Fruit fly (Drosophila melanogaster) whole organism, embryonic: ENCODE measurements around the gene tra.

ENCODE experiments used
- Awh ChIP-seq: fragments of 200-800 bp; sonication (Bioruptor generic); IDR thresholded peaks from 2 replicates; pipeline ENCODE4, ENCODE4 v1.3.6; 2022; ENCODE audit warnings: missing biosample characterization, missing genetic modification characterization
- CG10321 ChIP-seq: fragments of 200-800 bp; sonication (Bioruptor generic); IDR thresholded peaks from 2 replicates; pipeline ENCODE4 v1.3.6; 2022; ENCODE audit warnings: missing biosample characterization, missing genetic modification characterization
- CG10431 ChIP-seq: fragments of 200-800 bp; sonication (Bioruptor generic); optimal IDR thresholded peaks from 3 replicates; lab custom pipeline; 2018; ENCODE audit warnings: missing biosample characterization, mild to moderate bottlenecking, missing genetic modification characterization
- CG13287 ChIP-seq: fragments of 200-800 bp; sonication (Bioruptor generic); IDR thresholded peaks from 2 replicates; pipeline ENCODE4 v1.3.6; 2022; ENCODE audit warnings: missing biosample characterization, missing genetic modification characterization; ENCODE audit not compliant: partially characterized antibody
- CG14014 ChIP-seq: fragments of 200-800 bp; sonication (Bioruptor generic); IDR thresholded peaks from 2 replicates; pipeline ENCODE4 v1.3.6; 2022; ENCODE audit warnings: missing biosample characterization, missing genetic modification characterization
- CG14050 ChIP-seq: fragments of 200-800 bp; sonication (Bioruptor generic); IDR thresholded peaks from 3 replicates; pipeline ENCODE4 v1.3.6; 2022; ENCODE audit warnings: missing biosample characterization, missing genetic modification characterization
- CG17912 ChIP-seq: fragments of 200-800 bp; sonication (Bioruptor generic); optimal IDR thresholded peaks from 2 replicates; lab custom pipeline; 2018; ENCODE audit warnings: missing biosample characterization, mild to moderate bottlenecking, missing genetic modification characterization
- CG32767 ChIP-seq: fragments of 200-800 bp; sonication (Bioruptor generic); IDR thresholded peaks from 2 replicates; pipeline ENCODE4 v1.3.6; 2022; ENCODE audit warnings: missing biosample characterization, missing genetic modification characterization
- CG34422 ChIP-seq: fragments of 200-800 bp; sonication (Bioruptor generic); IDR thresholded peaks from 3 replicates; pipeline ENCODE4 v1.3.6; 2022; ENCODE audit warnings: missing biosample characterization, missing genetic modification characterization
- CG3726 ChIP-seq: fragments of 200-800 bp; sonication (Bioruptor generic); IDR thresholded peaks from 3 replicates; pipeline ENCODE4, ENCODE4 v1.3.6; 2022; ENCODE audit warnings: missing biosample characterization, missing genetic modification characterization
- CG7987 ChIP-seq: fragments of 200-800 bp; sonication (Bioruptor generic); optimal IDR thresholded peaks from 2 replicates; lab custom pipeline; 2018; ENCODE audit warnings: missing biosample characterization, mild to moderate bottlenecking, missing genetic modification characterization, moderate library complexity
- CG8359 ChIP-seq: fragments of 200-800 bp; sonication (Bioruptor generic); optimal IDR thresholded peaks from 2 replicates; lab custom pipeline; 2017; ENCODE audit warnings: missing biosample characterization, mild to moderate bottlenecking, missing genetic modification characterization, borderline replicate concordance
- CG8478 ChIP-seq: fragments of >200 bp; optimal IDR thresholded peaks from 2 replicates; lab custom pipeline; 2018
- CTCF ChIP-seq: fragments of 200-800 bp; sonication (Bioruptor generic); optimal IDR thresholded peaks from 2 replicates; lab custom pipeline; 2017; ENCODE audit warnings: missing biosample characterization, mild to moderate bottlenecking, missing genetic modification characterization, moderate library complexity
- CoRest ChIP-seq: fragments of 200-800 bp; sonication (Bioruptor generic); optimal IDR thresholded peaks from 3 replicates; lab custom pipeline; 2018; ENCODE audit warnings: missing biosample characterization, mild to moderate bottlenecking, missing genetic modification characterization, moderate library complexity
- E2f2 ChIP-seq: fragments of 200-800 bp; sonication (Bioruptor generic); IDR thresholded peaks from 2 replicates; pipeline ENCODE4 v1.3.6; 2022; ENCODE audit warnings: missing biosample characterization, missing genetic modification characterization
- Fer3 ChIP-seq: fragments of 200-800 bp; sonication (Bioruptor generic); optimal IDR thresholded peaks from 2 replicates; lab custom pipeline; 2018; ENCODE audit warnings: missing biosample characterization, mild to moderate bottlenecking, missing genetic modification characterization, moderate library complexity
- Hmx ChIP-seq: fragments of 200-800 bp; sonication (Bioruptor generic); optimal IDR thresholded peaks from 2 replicates; lab custom pipeline; 2016; ENCODE audit warnings: missing biosample characterization, missing genetic modification characterization
- Hr51 ChIP-seq, 2 experiments: fragments of 200-800 bp; sonication (Bioruptor generic); optimal IDR thresholded peaks; 2 replicates in 1 of 2; 3 replicates in 1 of 2; lab custom pipeline; 2016 to 2018; ENCODE audit warnings: missing biosample characterization in 2 of 2, missing genetic modification characterization in 2 of 2, mild to moderate bottlenecking in 1 of 2, moderate library complexity in 1 of 2
- Lhr ChIP-seq: fragments of 200-800 bp; sonication (Bioruptor generic); optimal IDR thresholded peaks from 3 replicates; lab custom pipeline; 2017; ENCODE audit warnings: mild to moderate bottlenecking, missing biosample characterization, missing genetic modification reagents, missing genetic modification characterization
- Nf-YB ChIP-seq: fragments of 200-800 bp; sonication (Bioruptor generic); optimal IDR thresholded peaks from 3 replicates; lab custom pipeline; 2019; ENCODE audit warnings: missing biosample characterization, mild to moderate bottlenecking, missing genetic modification characterization, moderate library complexity
- NfI ChIP-seq: fragments of 200-800 bp; sonication (Bioruptor generic); optimal IDR thresholded peaks from 3 replicates; lab custom pipeline; 2018; ENCODE audit warnings: missing biosample characterization, mild to moderate bottlenecking, missing genetic modification characterization, moderate library complexity
- Ssrp ChIP-seq: fragments of 200-800 bp; sonication (Bioruptor generic); optimal IDR thresholded peaks from 2 replicates; lab custom pipeline; 2018; ENCODE audit warnings: missing biosample characterization, mild to moderate bottlenecking, missing genetic modification characterization, moderate library complexity
- Trl ChIP-seq, 3 experiments: fragments of >200 bp in 2 of 3; fragments of 200-800 bp in 1 of 3; sonication (Bioruptor generic) in 1 of 3; optimal IDR thresholded peaks; 2 replicates in 1 of 3; 3 replicates in 2 of 3; lab custom pipeline; 2016 to 2017; ENCODE audit warnings: missing biosample characterization in 1 of 3, missing genetic modification characterization in 1 of 3
- Usf ChIP-seq: fragments of 200-800 bp; sonication (Bioruptor generic); optimal IDR thresholded peaks from 2 replicates; lab custom pipeline; 2017; ENCODE audit warnings: missing genotype, missing biosample characterization, missing genetic modification characterization
- al ChIP-seq: fragments of 200-800 bp; sonication (Bioruptor generic); IDR thresholded peaks from 2 replicates; pipeline ENCODE4 v1.3.6; 2022; ENCODE audit warnings: missing biosample characterization, missing genetic modification characterization
- ash1 ChIP-seq: fragments of 200-800 bp; sonication (Bioruptor generic); optimal IDR thresholded peaks from 2 replicates; lab custom pipeline; 2018; ENCODE audit warnings: missing biosample characterization, mild to moderate bottlenecking, missing genetic modification characterization
- bigmax ChIP-seq: fragments of 200-800 bp; sonication (Bioruptor generic); optimal IDR thresholded peaks from 2 replicates; lab custom pipeline; 2018; ENCODE audit warnings: missing biosample characterization, mild to moderate bottlenecking, missing genetic modification characterization
- btn ChIP-seq: fragments of 200-800 bp; sonication (Bioruptor generic); optimal IDR thresholded peaks from 2 replicates; lab custom pipeline; 2016; ENCODE audit warnings: missing biosample characterization, missing genetic modification characterization
- croc ChIP-seq: fragments of 200-800 bp; sonication (Bioruptor generic); conservative IDR thresholded peaks from 3 replicates; pipeline ENCODE4 v1.3.6; 2022; ENCODE audit warnings: missing biosample characterization, missing genetic modification characterization
- dan ChIP-seq: fragments of 200-800 bp; sonication (Bioruptor generic); IDR thresholded peaks from 2 replicates; pipeline ENCODE4 v1.3.6; 2022; ENCODE audit warnings: missing biosample characterization, missing genetic modification characterization
- dati ChIP-seq: fragments of 200-800 bp; sonication (Bioruptor generic); IDR thresholded peaks from 2 replicates; pipeline ENCODE4 v1.3.6; 2022; ENCODE audit warnings: missing biosample characterization, missing genetic modification characterization
- dm ChIP-seq: fragments of 200-800 bp; sonication (Bioruptor generic); optimal IDR thresholded peaks from 3 replicates; lab custom pipeline; 2016; ENCODE audit warnings: missing biosample characterization, missing genetic modification characterization
- dmrt11E ChIP-seq: fragments of 200-800 bp; sonication (Bioruptor generic); optimal IDR thresholded peaks from 3 replicates; lab custom pipeline; 2018; ENCODE audit warnings: missing biosample characterization, mild to moderate bottlenecking, missing genetic modification characterization, moderate library complexity
- dmrt99B ChIP-seq: fragments of 200-800 bp; sonication (Bioruptor generic); optimal IDR thresholded peaks from 2 replicates; lab custom pipeline; 2018; ENCODE audit warnings: missing biosample characterization, mild to moderate bottlenecking, missing genetic modification characterization, moderate library complexity
- eve ChIP-seq, 2 experiments: fragments of >200 bp; optimal IDR thresholded peaks; 2 replicates each; lab custom pipeline; 2017; ENCODE audit warnings: missing biosample characterization in 2 of 2, missing genetic modification characterization in 2 of 2
- fd96Cb ChIP-seq: fragments of 200-800 bp; sonication (Bioruptor generic); optimal IDR thresholded peaks from 2 replicates; lab custom pipeline; 2018; ENCODE audit warnings: missing biosample characterization, mild to moderate bottlenecking, missing genetic modification characterization, moderate library complexity
- gro ChIP-seq: fragments of 200-800 bp; sonication (Bioruptor generic); optimal IDR thresholded peaks from 2 replicates; lab custom pipeline; 2016; ENCODE audit warnings: missing biosample characterization, missing genetic modification characterization
- gsb-n ChIP-seq: fragments of 200-800 bp; sonication (Bioruptor generic); optimal IDR thresholded peaks from 3 replicates; lab custom pipeline; 2018; ENCODE audit warnings: missing biosample characterization, mild to moderate bottlenecking, missing genetic modification characterization
- hth ChIP-seq: fragments of >200 bp; optimal IDR thresholded peaks from 2 replicates; lab custom pipeline; 2017; ENCODE audit warnings: inconsistent platforms
- inv ChIP-seq: fragments of 200-800 bp; sonication (Bioruptor generic); IDR thresholded peaks from 2 replicates; pipeline ENCODE4 v1.3.6; 2022; ENCODE audit warnings: missing biosample characterization, missing genetic modification characterization; ENCODE audit not compliant: partially characterized antibody
- pb ChIP-seq: fragments of 200-800 bp; sonication (Bioruptor generic); optimal IDR thresholded peaks from 3 replicates; lab custom pipeline; 2016; ENCODE audit warnings: missing biosample characterization, missing genetic modification characterization
- pros ChIP-seq: fragments of 200-800 bp; sonication (Bioruptor generic); optimal IDR thresholded peaks from 3 replicates; lab custom pipeline; 2019; ENCODE audit warnings: missing biosample characterization, mild to moderate bottlenecking, missing genetic modification characterization, moderate library complexity
- psq ChIP-seq: fragments of 200-800 bp; sonication (Bioruptor generic); optimal IDR thresholded peaks from 2 replicates; lab custom pipeline; 2017; ENCODE audit warnings: missing biosample characterization, missing genetic modification characterization
- row ChIP-seq: fragments of 200-800 bp; sonication (Bioruptor generic); IDR thresholded peaks from 3 replicates; pipeline ENCODE4 v1.3.6; 2022; ENCODE audit warnings: missing biosample characterization, missing genetic modification characterization
- salm ChIP-seq: fragments of 200-800 bp; sonication (Bioruptor generic); optimal IDR thresholded peaks from 2 replicates; lab custom pipeline; 2018; ENCODE audit warnings: missing biosample characterization, mild to moderate bottlenecking, missing genetic modification characterization
- sisA ChIP-seq: fragments of 200-800 bp; sonication (Bioruptor generic); IDR thresholded peaks from 2 replicates; pipeline ENCODE4 v1.3.6; 2022; ENCODE audit warnings: missing biosample characterization, missing genetic modification characterization
- tio ChIP-seq: fragments of 200-800 bp; sonication (Bioruptor generic); optimal IDR thresholded peaks from 2 replicates; lab custom pipeline; 2017; ENCODE audit warnings: missing biosample characterization, missing genetic modification characterization, inconsistent platforms
- tll ChIP-seq, 2 experiments: fragments of 200-800 bp in 1 of 2; fragments of >200 bp in 1 of 2; sonication (Bioruptor generic) in 1 of 2; optimal IDR thresholded peaks; 2 replicates each; lab custom pipeline; 2017 to 2019; ENCODE audit warnings: missing biosample characterization in 2 of 2, missing genetic modification characterization in 2 of 2, mild to moderate bottlenecking in 1 of 2, moderate library complexity in 1 of 2
- vfl ChIP-seq: fragments of 200-800 bp; sonication (Bioruptor generic); optimal IDR thresholded peaks from 2 replicates; lab custom pipeline; 2016; ENCODE audit warnings: missing biosample characterization, missing genetic modification characterization
- zen2 ChIP-seq: fragments of 200-800 bp; sonication (Bioruptor generic); IDR thresholded peaks from 3 replicates; pipeline ENCODE4 v1.3.6; 2022; ENCODE audit warnings: missing biosample characterization, missing genetic modification characterization; ENCODE audit not compliant: partially characterized antibody

The tra gene

dm6 chr3L:16609120-16609519 lies 18.3 kb upstream of the tra start, which contains the start of gene CG4098 (continued):
- TF ChIP-seq gro = peak; percentile 62
- no peak for TF ChIP-seq tio (GFP tag; lab: Kevin White, UChicago)
- peak; percentile 34; the same call in 1 of the 3 replicates for TF ChIP-seq CG34422 (GFP tag; lab: Robert Waterston, UW)
- peak; percentile 54 for TF ChIP-seq Fer3 (tag; lab: Kevin White, UChicago)
- TF ChIP-seq Awh (GFP tag; lab: Robert Waterston, UW) = peak; percentile 39; the same call in 1 of the 2 replicates
- peak; percentile 21 for TF ChIP-seq CG17912 (GFP tag; lab: Kevin White, UChicago)
- no peak for TF ChIP-seq CG8478 (lab: Kevin White, UChicago)
- no peak for TF ChIP-seq zen2 (GFP tag; lab: Robert Waterston, UW)
- no peak for TF ChIP-seq gsb-n (tag; lab: Kevin White, UChicago)
- peak; percentile 48 for TF ChIP-seq vfl
- TF ChIP-seq Trl (optimal IDR thresholded peaks at IDR 0.05; lab: Kevin White, UChicago) = no peak
- peak; percentile 72 for TF ChIP-seq Trl (GFP tag; optimal IDR thresholded peaks at IDR 0.05; lab: Kevin White, UChicago)
- TF ChIP-seq E2f2 (GFP tag; lab: Robert Waterston, UW) = peak; percentile 86
- TF ChIP-seq CG3726 (GFP tag; lab: Robert Waterston, UW) = 0 out of 3 replicates have a peak, but pooled peaks have one; percentile 65
- peak; percentile 31 for TF ChIP-seq dmrt99B
- TF ChIP-seq tll (GFP tag; optimal IDR thresholded peaks at IDR 0.05; lab: Kevin White, UChicago) = no peak
- no peak for TF ChIP-seq croc (GFP tag; lab: Robert Waterston, UW)
- TF ChIP-seq dmrt11E (tag; lab: Kevin White, UChicago) = no peak
- peak; percentile 25 for TF ChIP-seq ash1 (GFP tag; lab: Kevin White, UChicago)
- TF ChIP-seq sisA (GFP tag; lab: Robert Waterston, UW) = peak; percentile 65
- no peak for TF ChIP-seq inv
- no peak for TF ChIP-seq dati (GFP tag; lab: Robert Waterston, UW)
- TF ChIP-seq Hmx (GFP tag; lab: Kevin White, UChicago) = no peak
- TF ChIP-seq dan (GFP tag; lab: Robert Waterston, UW) = no peak
- TF ChIP-seq eve (GFP tag; optimal IDR thresholded peaks at IDR 0.05; lab: Kevin White, UChicago) = no peak
- TF ChIP-seq CG14014 (GFP tag; lab: Robert Waterston, UW) = peak; percentile 81
- peak; percentile 97 for TF ChIP-seq row
- 0 out of 2 replicates have a peak, but pooled peaks have one; percentile 9 for TF ChIP-seq CG10321
- TF ChIP-seq Usf (GFP tag; lab: Kevin White, UChicago) = no peak
- peak; percentile 2 for TF ChIP-seq btn (GFP tag; lab: Kevin White, UChicago)
- peak; percentile 52; the same call in 1 of the 2 replicates for TF ChIP-seq CG32767 (GFP tag; lab: Robert Waterston, UW)
- peak; percentile 68 for TF ChIP-seq NfI (GFP tag; lab: Kevin White, UChicago)
- no peak for TF ChIP-seq pb
- no peak for TF ChIP-seq pros
- peak; percentile 51; the same call in 2 of the 3 replicates for TF ChIP-seq CG14050 (GFP tag; lab: Robert Waterston, UW)
- no peak for TF ChIP-seq CG10431 (GFP tag; lab: Kevin White, UChicago)
- TF ChIP-seq CG13287 (GFP tag; lab: Robert Waterston, UW) = peak; percentile 55
- TF ChIP-seq hth = no peak
- peak; percentile 17 for TF ChIP-seq fd96Cb (tag; lab: Kevin White, UChicago)
- no peak for TF ChIP-seq CTCF (GFP tag; lab: Kevin White, UChicago)
- peak; percentile 11 for TF ChIP-seq dm (GFP tag; lab: Kevin White, UChicago)
- TF ChIP-seq bigmax (GFP tag; lab: Kevin White, UChicago) = no peak
- no peak for TF ChIP-seq salm (tag; lab: Kevin White, UChicago)
- TF ChIP-seq Lhr (GFP tag; lab: Kevin White, UChicago) = no peak
- TF ChIP-seq al (GFP tag; lab: Robert Waterston, UW) = peak; percentile 64
- TF ChIP-seq CG8359 (GFP tag; lab: Kevin White, UChicago) = no peak
- peak; percentile 15 for TF ChIP-seq Ssrp (tag; lab: Kevin White, UChicago)
- TF ChIP-seq Nf-YB (GFP tag; lab: Kevin White, UChicago) = no peak
- TF ChIP-seq CG7987 = peak; percentile 29
- TF ChIP-seq psq (GFP tag; lab: Kevin White, UChicago) = no peak
- TF ChIP-seq Hr51 (GFP tag; optimal IDR thresholded peaks at IDR 0.05; lab: Kevin White, UChicago) = peak; percentile 7 to 39
- peak; percentile 38 for TF ChIP-seq CoRest
